Worm (Caenorhabditis elegans) whole organism, late embryonic: ENCODE data around the gene far-7.

Source experiments
- C38D4.7 ChIP-seq: fragments of 200-800 bp; sonication (Bioruptor generic); optimal IDR thresholded peaks from 2 replicates; lab custom pipeline; 2018; ENCODE audit warnings: mild to moderate bottlenecking, missing genetic modification characterization, moderate library complexity, missing compliant biosample characterization
- T23F11.4 ChIP-seq: fragments of 200-800 bp; sonication (Bioruptor generic); optimal IDR thresholded peaks from 2 replicates; lab custom pipeline; 2018; ENCODE audit warnings: mild to moderate bottlenecking, missing genetic modification characterization, missing compliant biosample characterization
- ahr-1 ChIP-seq: sonication (generic microtip); optimal IDR thresholded peaks from 2 replicates; lab custom pipeline; 2016; ENCODE audit warnings: missing genetic modification characterization, missing compliant biosample characterization
- ceh-2 ChIP-seq: sonication (generic microtip); optimal IDR thresholded peaks from 2 replicates; lab custom pipeline; 2016; ENCODE audit warnings: missing genotype, missing genetic modification characterization, missing compliant biosample characterization
- ceh-22 ChIP-seq: sonication (generic microtip); optimal IDR thresholded peaks from 2 replicates; lab custom pipeline; 2017; ENCODE audit warnings: missing biosample characterization, missing genetic modification characterization
- ceh-24 ChIP-seq: sonication (generic microtip); optimal IDR thresholded peaks from 2 replicates; lab custom pipeline; 2016; ENCODE audit warnings: mild to moderate bottlenecking, missing genetic modification characterization, missing compliant biosample characterization
- ceh-31 ChIP-seq: sonication (generic microtip); optimal IDR thresholded peaks from 2 replicates; lab custom pipeline; 2016; ENCODE audit warnings: missing genetic modification characterization, missing compliant biosample characterization
- ceh-34 ChIP-seq: sonication (generic microtip); optimal IDR thresholded peaks from 2 replicates; lab custom pipeline; 2016; ENCODE audit warnings: mild to moderate bottlenecking, missing genetic modification characterization, missing compliant biosample characterization
- ceh-48 ChIP-seq: sonication (generic microtip); optimal IDR thresholded peaks from 2 replicates; lab custom pipeline; 2016; ENCODE audit warnings: missing genetic modification characterization, inconsistent platforms, missing compliant biosample characterization
- che-1 ChIP-seq: sonication (generic microtip); optimal IDR thresholded peaks from 2 replicates; lab custom pipeline; 2016; ENCODE audit warnings: mild to moderate bottlenecking, missing genetic modification characterization, missing compliant biosample characterization
- dve-1 ChIP-seq: sonication (generic microtip); optimal IDR thresholded peaks from 2 replicates; lab custom pipeline; 2017; ENCODE audit warnings: antibody characterized with exemption, mild to moderate bottlenecking, missing genetic modification characterization, missing compliant biosample characterization
- elt-2 ChIP-seq: sonication (generic microtip); optimal IDR thresholded peaks from 2 replicates; lab custom pipeline; 2016; ENCODE audit warnings: missing genetic modification reagents, missing genetic modification characterization, missing compliant biosample characterization
- elt-4 ChIP-seq: sonication (generic microtip); optimal IDR thresholded peaks from 2 replicates; lab custom pipeline; 2016; ENCODE audit warnings: missing genetic modification characterization, missing compliant biosample characterization
- fkh-10 ChIP-seq: fragments of 150-350 bp; optimal IDR thresholded peaks from 2 replicates; lab custom pipeline; 2014; ENCODE audit warnings: missing biosample characterization, missing genetic modification reagents, missing genetic modification characterization
- fkh-6 ChIP-seq: sonication (generic microtip); optimal IDR thresholded peaks from 2 replicates; lab custom pipeline; 2016; ENCODE audit warnings: missing genetic modification characterization, missing compliant biosample characterization
- gmeb-2 ChIP-seq: sonication (generic microtip); optimal IDR thresholded peaks from 2 replicates; lab custom pipeline; 2016; ENCODE audit warnings: missing genetic modification characterization, inconsistent platforms, missing compliant biosample characterization
- hlh-15 ChIP-seq: sonication (generic microtip); optimal IDR thresholded peaks from 2 replicates; lab custom pipeline; 2016; ENCODE audit warnings: missing genetic modification characterization, missing compliant biosample characterization
- hlh-30 ChIP-seq: sonication (generic microtip); optimal IDR thresholded peaks from 2 replicates; lab custom pipeline; 2017; ENCODE audit warnings: antibody characterized with exemption, missing genetic modification characterization, missing compliant biosample characterization; ENCODE audit not compliant: insufficient read depth
- hlh-6 ChIP-seq: sonication (generic microtip); optimal IDR thresholded peaks from 2 replicates; lab custom pipeline; 2016; ENCODE audit warnings: missing genotype, missing genetic modification characterization, missing compliant biosample characterization
- hlh-8 ChIP-seq: sonication (generic microtip); optimal IDR thresholded peaks from 2 replicates; lab custom pipeline; 2016; ENCODE audit warnings: missing genotype, missing genetic modification characterization, missing compliant biosample characterization
- lim-6 ChIP-seq: sonication (generic microtip); optimal IDR thresholded peaks from 2 replicates; lab custom pipeline; 2016; ENCODE audit warnings: missing genetic modification characterization, missing compliant biosample characterization
- lin-11 ChIP-seq: fragments of 200-800 bp; sonication (Bioruptor generic); optimal IDR thresholded peaks from 2 replicates; lab custom pipeline; 2018; ENCODE audit warnings: mild to moderate bottlenecking, missing genetic modification characterization, missing compliant biosample characterization
- mec-3 ChIP-seq: sonication (generic microtip); optimal IDR thresholded peaks from 2 replicates; lab custom pipeline; 2016; ENCODE audit warnings: borderline replicate concordance, missing genetic modification characterization, missing compliant biosample characterization
- nfya-1 ChIP-seq: sonication (generic microtip); optimal IDR thresholded peaks from 2 replicates; lab custom pipeline; 2017; ENCODE audit warnings: missing genetic modification characterization, mild to moderate bottlenecking, missing compliant biosample characterization, antibody characterized with exemption, moderate library complexity
- pha-4 ChIP-seq: fragments of 150-350 bp; optimal IDR thresholded peaks from 2 replicates; lab custom pipeline; 2018; ENCODE audit warnings: missing biosample characterization, missing genetic modification reagents, missing genetic modification characterization
- pqm-1 ChIP-seq: sonication (generic microtip); optimal IDR thresholded peaks from 2 replicates; lab custom pipeline; 2016; ENCODE audit warnings: missing genetic modification characterization, missing compliant biosample characterization
- rnt-1 ChIP-seq: sonication (generic microtip); optimal IDR thresholded peaks from 2 replicates; lab custom pipeline; 2016; ENCODE audit warnings: missing genetic modification characterization, missing compliant biosample characterization
- sdc-2 ChIP-seq: sonication (generic microtip); optimal IDR thresholded peaks from 2 replicates; lab custom pipeline; 2016; ENCODE audit warnings: missing genotype, missing genetic modification characterization, missing compliant biosample characterization
- sox-2 ChIP-seq: fragments of 200-800 bp; sonication (Bioruptor generic); IDR thresholded peaks from 2 replicates; pipeline ENCODE4 v1.3.6; 2022; ENCODE audit warnings: missing genetic modification reagents, missing genetic modification characterization, missing compliant biosample characterization
- syd-9 ChIP-seq: sonication (generic microtip); optimal IDR thresholded peaks from 2 replicates; lab custom pipeline; 2016; ENCODE audit warnings: mild to moderate bottlenecking, missing genetic modification characterization, moderate library complexity, missing compliant biosample characterization
- tbx-2 ChIP-seq: sonication (generic microtip); optimal IDR thresholded peaks from 2 replicates; lab custom pipeline; 2016; ENCODE audit warnings: missing genetic modification characterization, missing compliant biosample characterization
- unc-3 ChIP-seq, 2 experiments: fragments of 200-800 bp in 1 of 2; sonication (Bioruptor generic) in 1 of 2; sonication (generic microtip) in 1 of 2; conservative IDR thresholded peaks in 1 of 2; optimal IDR thresholded peaks in 1 of 2; 2 replicates each; pipeline versions ENCODE4 v1.3.6 to Lab custom; 2016 to 2022; ENCODE audit warnings: missing compliant biosample characterization in 2 of 2, missing genetic modification characterization in 2 of 2, missing genetic modification reagents in 1 of 2
- unc-42 ChIP-seq: sonication (generic microtip); optimal IDR thresholded peaks from 2 replicates; lab custom pipeline; 2016; ENCODE audit warnings: missing genotype, missing genetic modification characterization, missing compliant biosample characterization
- unc-55 ChIP-seq: sonication (generic microtip); optimal IDR thresholded peaks from 2 replicates; lab custom pipeline; 2017; ENCODE audit warnings: missing biosample characterization, missing genetic modification reagents, missing genetic modification characterization
- unc-86 ChIP-seq: sonication (generic microtip); optimal IDR thresholded peaks from 2 replicates; lab custom pipeline; 2016; ENCODE audit warnings: missing genetic modification characterization, missing compliant biosample characterization
- zip-5 ChIP-seq: sonication (generic microtip); optimal IDR thresholded peaks from 2 replicates; lab custom pipeline; 2016; ENCODE audit warnings: missing genetic modification characterization, missing compliant biosample characterization

far-7 gene

ce11 chrII:323048-323776 lies 3.6 kb downstream of the far-7 start, which contains the start of gene K01A2.10:
TSS of gene K01A2.10 (minus strand) at chrII:323098.
- no peak for TF ChIP-seq ceh-48 (tag; lab: Kevin White, UChicago)
- TF ChIP-seq nfya-1 (tag; lab: Kevin White, UChicago): peak; percentile 56
- peak; percentile 23 for TF ChIP-seq tbx-2 (tag; lab: Kevin White, UChicago)
- TF ChIP-seq elt-2 (tag; lab: Kevin White, UChicago): no peak
- TF ChIP-seq sdc-2 (tag; lab: Kevin White, UChicago): peak; percentile 12
- TF ChIP-seq hlh-6 (tag; lab: Kevin White, UChicago): peak; percentile 21
- no peak for TF ChIP-seq elt-4 (tag; lab: Kevin White, UChicago)
- peak; percentile 54 for TF ChIP-seq unc-42 (tag; lab: Kevin White, UChicago)
- no peak for TF ChIP-seq hlh-15 (tag; lab: Kevin White, UChicago)
- TF ChIP-seq hlh-30: peak; percentile 63
- TF ChIP-seq ceh-31 (tag; lab: Kevin White, UChicago): peak; percentile 47

DNA sequence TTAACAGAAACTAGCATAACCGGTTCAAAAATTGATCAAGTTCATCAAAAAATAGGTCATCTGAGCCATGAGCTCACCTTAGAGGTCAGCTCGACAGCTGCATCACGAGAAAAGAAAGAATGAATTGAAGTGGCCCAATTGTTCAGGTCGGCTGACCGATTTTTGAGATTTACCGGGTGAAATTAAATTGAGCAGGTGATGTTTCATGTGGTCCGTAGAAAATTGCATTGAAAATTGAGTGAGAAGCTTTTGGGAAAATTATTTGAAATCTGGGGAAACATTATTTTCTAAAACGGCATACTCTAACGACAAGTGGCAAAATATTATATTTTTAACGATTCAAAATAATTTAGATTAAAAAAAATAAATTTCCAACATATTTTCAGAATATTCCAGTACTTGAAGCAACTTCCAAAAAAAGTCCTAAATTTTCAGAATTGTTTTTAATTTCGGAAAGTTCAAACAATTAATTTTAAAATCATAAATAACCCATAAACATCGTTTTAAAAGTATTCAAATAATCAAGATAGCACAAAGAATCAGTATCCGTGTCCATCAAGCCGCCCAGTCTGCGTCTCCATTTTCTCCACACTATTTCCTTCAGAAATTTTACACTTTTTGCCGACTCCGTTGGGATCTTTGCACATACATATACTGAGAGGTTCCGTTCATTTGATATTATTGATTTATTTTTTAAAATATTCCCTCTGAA lies 6.2 kb downstream of the far-7 start, which contains the start of gene sgcb-1:
sgcb-1 (plus strand) TSS at position 662 of the 712 bp plus-strand sequence.
- no peak for TF ChIP-seq ceh-2 (tag; lab: Kevin White, UChicago)
- no peak for TF ChIP-seq fkh-6 (tag; lab: Kevin White, UChicago)
- TF ChIP-seq dve-1 (tag; lab: Kevin White, UChicago): no peak
- TF ChIP-seq ceh-22 (tag; lab: Kevin White, UChicago): no peak
- TF ChIP-seq rnt-1 (tag; lab: Kevin White, UChicago): no peak
- TF ChIP-seq zip-5 (tag; lab: Kevin White, UChicago): no peak
- no peak for TF ChIP-seq gmeb-2
- no peak for TF ChIP-seq lim-6 (tag; lab: Kevin White, UChicago)
- no peak for TF ChIP-seq syd-9 (tag; lab: Kevin White, UChicago)
- TF ChIP-seq fkh-10 (GFP tag; lab: Kevin White, UChicago): no peak
- TF ChIP-seq mec-3 (tag; lab: Kevin White, UChicago): no peak
- TF ChIP-seq hlh-8 (tag; lab: Kevin White, UChicago): no peak
- TF ChIP-seq che-1 (tag; lab: Kevin White, UChicago): no peak

- TF ChIP-seq hlh-15 (tag; lab: Kevin White, UChicago) (no peak), fkh-10 (GFP tag; lab: Kevin White, UChicago) (no peak), ahr-1 (tag; lab: Kevin White, UChicago) (no peak), unc-42 (tag; lab: Kevin White, UChicago) (no peak), pha-4 (tag; lab: Kevin White, UChicago) (no peak), ceh-24 (tag; lab: Kevin White, UChicago) (no peak), ceh-34 (tag; lab: Kevin White, UChicago) (no peak), pqm-1 (tag; lab: Kevin White, UChicago) (no peak), lin-11 (tag; lab: Kevin White, UChicago) (no peak), unc-86 (tag; lab: Kevin White, UChicago) (no peak), C38D4.7 (GFP tag; lab: Kevin White, UChicago) (no peak), dve-1 (tag; lab: Kevin White, UChicago) (no peak), T23F11.4 (GFP tag; lab: Kevin White, UChicago) (no peak), unc-3 (GFP tag; conservative IDR thresholded peaks at IDR 0.05; lab: Robert Waterston, UW) (no peak), unc-3 (tag; optimal IDR thresholded peaks at IDR 0.05; lab: Kevin White, UChicago) (no peak), unc-55 (GFP tag; lab: Kevin White, UChicago) (no peak), sox-2 (no peak)
These were observed 12.8 kb downstream of the far-7 start, which contains the start of gene cbn-1 for ce11 chrII:332419-332818. TSS of gene cbn-1 (minus strand) at chrII:332519.
